Fruit fly (Drosophila melanogaster) whole organism, embryonic: ENCODE data around the gene CG7715.

Experiments
- Asciz ChIP-seq: fragments of 200-800 bp; sonication (Bioruptor generic); optimal IDR thresholded peaks from 2 replicates; lab custom pipeline; 2017; ENCODE audit warnings: missing biosample characterization, mild to moderate bottlenecking, missing genetic modification characterization, missing genetic modification reagents
- Bgb ChIP-seq: fragments of 200-800 bp; sonication (Bioruptor generic); IDR thresholded peaks from 2 replicates; pipeline ENCODE4 v1.3.6; 2022; ENCODE audit warnings: missing biosample characterization, missing genetic modification characterization; ENCODE audit not compliant: partially characterized antibody
- Blimp-1 ChIP-seq: fragments of 200-800 bp; sonication (Bioruptor generic); optimal IDR thresholded peaks from 3 replicates; lab custom pipeline; 2018; ENCODE audit warnings: missing biosample characterization, missing genetic modification characterization, mild to moderate bottlenecking, moderate library complexity, missing genetic modification reagents
- BtbVII ChIP-seq: fragments of 200-800 bp; sonication (Bioruptor generic); optimal IDR thresholded peaks from 3 replicates; lab custom pipeline; 2017; ENCODE audit warnings: missing biosample characterization, mild to moderate bottlenecking, missing genetic modification characterization
- CG10274 ChIP-seq: fragments of 200-800 bp; sonication (Bioruptor generic); optimal IDR thresholded peaks from 3 replicates; lab custom pipeline; 2017; ENCODE audit warnings: missing biosample characterization, mild to moderate bottlenecking, missing genetic modification characterization
- CG10366 ChIP-seq: fragments of 200-800 bp; sonication (Bioruptor generic); IDR thresholded peaks from 2 replicates; pipeline ENCODE4 v1.3.6; 2022; ENCODE audit warnings: missing biosample characterization, missing genetic modification characterization
- CG10959 ChIP-seq: fragments of 200-800 bp; sonication (Bioruptor generic); IDR thresholded peaks from 2 replicates; pipeline ENCODE4 v1.3.6; 2022; ENCODE audit warnings: missing biosample characterization, missing genetic modification characterization
- CG14014 ChIP-seq: fragments of 200-800 bp; sonication (Bioruptor generic); IDR thresholded peaks from 2 replicates; pipeline ENCODE4 v1.3.6; 2022; ENCODE audit warnings: missing biosample characterization, missing genetic modification characterization
- CG14441 ChIP-seq: fragments of 200-800 bp; sonication (Bioruptor generic); IDR thresholded peaks from 2 replicates; pipeline ENCODE4 v1.3.6; 2022; ENCODE audit warnings: missing biosample characterization, missing genetic modification characterization
- CG14710 ChIP-seq: fragments of 200-800 bp; sonication (Bioruptor generic); optimal IDR thresholded peaks from 3 replicates; lab custom pipeline; 2019; ENCODE audit warnings: missing biosample characterization, mild to moderate bottlenecking, missing genetic modification characterization, moderate library complexity
- CG1529 ChIP-seq: fragments of 200-800 bp; sonication (Bioruptor generic); optimal IDR thresholded peaks from 3 replicates; lab custom pipeline; 2018; ENCODE audit warnings: missing biosample characterization, missing genetic modification characterization
- CG17829 ChIP-seq: fragments of 200-800 bp; optimal IDR thresholded peaks from 2 replicates; lab custom pipeline; 2019; ENCODE audit warnings: missing biosample characterization, mild to moderate bottlenecking, missing genetic modification characterization, moderate library complexity
- CG1792 ChIP-seq: fragments of 200-800 bp; sonication (Bioruptor generic); optimal IDR thresholded peaks from 2 replicates; lab custom pipeline; 2016; ENCODE audit warnings: missing biosample characterization, missing genetic modification characterization
- CG18262 ChIP-seq: fragments of 200-800 bp; optimal IDR thresholded peaks from 3 replicates; lab custom pipeline; 2019; ENCODE audit warnings: missing biosample characterization, mild to moderate bottlenecking, missing genetic modification characterization, moderate library complexity
- CG2202 ChIP-seq: fragments of 200-800 bp; sonication (Bioruptor generic); optimal IDR thresholded peaks from 2 replicates; lab custom pipeline; 2018; ENCODE audit warnings: missing biosample characterization, mild to moderate bottlenecking, missing genetic modification characterization
- CG3407 ChIP-seq: fragments of 200-800 bp; sonication (Bioruptor generic); optimal IDR thresholded peaks from 2 replicates; lab custom pipeline; 2018; ENCODE audit warnings: missing biosample characterization, mild to moderate bottlenecking, missing genetic modification characterization
- CG34376 ChIP-seq: fragments of 200-800 bp; sonication (Bioruptor generic); optimal IDR thresholded peaks from 2 replicates; lab custom pipeline; 2018; ENCODE audit warnings: missing biosample characterization, mild to moderate bottlenecking, missing genetic modification characterization
- CG3995 ChIP-seq: fragments of 200-800 bp; sonication (Bioruptor generic); optimal IDR thresholded peaks from 3 replicates; lab custom pipeline; 2016; ENCODE audit warnings: missing biosample characterization, missing genetic modification characterization
- CG9797 ChIP-seq: fragments of 200-800 bp; sonication (Bioruptor generic); optimal IDR thresholded peaks from 3 replicates; lab custom pipeline; 2018; ENCODE audit warnings: missing biosample characterization, mild to moderate bottlenecking, missing genetic modification characterization
- Dek ChIP-seq: fragments of 200-800 bp; sonication (Bioruptor generic); optimal IDR thresholded peaks from 3 replicates; lab custom pipeline; 2019; ENCODE audit warnings: missing biosample characterization, mild to moderate bottlenecking, missing genetic modification characterization, moderate library complexity
- Dref ChIP-seq: fragments of 200-800 bp; sonication (Bioruptor generic); IDR thresholded peaks from 2 replicates; pipeline ENCODE4 v1.3.6; 2022; ENCODE audit warnings: missing biosample characterization, missing genetic modification characterization
- Elba2 ChIP-seq: fragments of 200-800 bp; sonication (Bioruptor generic); optimal IDR thresholded peaks from 3 replicates; lab custom pipeline; 2016; ENCODE audit warnings: missing biosample characterization, missing genetic modification characterization
- Fer3 ChIP-seq: fragments of 200-800 bp; sonication (Bioruptor generic); optimal IDR thresholded peaks from 2 replicates; lab custom pipeline; 2018; ENCODE audit warnings: missing biosample characterization, mild to moderate bottlenecking, missing genetic modification characterization, moderate library complexity
- Hsf ChIP-seq: fragments of 200-800 bp; sonication (Bioruptor generic); optimal IDR thresholded peaks from 3 replicates; lab custom pipeline; 2016; ENCODE audit warnings: missing biosample characterization, missing genetic modification characterization
- Neu2 ChIP-seq: fragments of 200-800 bp; sonication (Bioruptor generic); optimal IDR thresholded peaks from 3 replicates; lab custom pipeline; 2016; ENCODE audit warnings: missing biosample characterization, missing genetic modification characterization, borderline replicate concordance
- Nf-YA ChIP-seq: fragments of 200-800 bp; sonication (Bioruptor generic); IDR thresholded peaks from 2 replicates; pipeline ENCODE4 v1.3.6; 2022; ENCODE audit warnings: missing biosample characterization, missing genetic modification characterization
- Oaz ChIP-seq: fragments of 200-800 bp; sonication (Bioruptor generic); IDR thresholded peaks from 2 replicates; pipeline ENCODE4 v1.3.6; 2022; ENCODE audit warnings: missing biosample characterization, missing genetic modification characterization
- Optix ChIP-seq: fragments of 200-800 bp; sonication (Bioruptor generic); IDR thresholded peaks from 3 replicates; pipeline ENCODE4 v1.3.6; 2022; ENCODE audit warnings: missing biosample characterization, missing genetic modification characterization
- Six4 ChIP-seq: fragments of 200-800 bp; sonication (Bioruptor generic); optimal IDR thresholded peaks from 2 replicates; lab custom pipeline; 2016; ENCODE audit warnings: missing biosample characterization, missing genetic modification characterization
- Sox100B ChIP-seq: fragments of 200-800 bp; sonication (Bioruptor generic); optimal IDR thresholded peaks from 3 replicates; lab custom pipeline; 2018; ENCODE audit warnings: missing biosample characterization, mild to moderate bottlenecking, missing genetic modification characterization
- ac ChIP-seq: fragments of 200-800 bp; sonication (Bioruptor generic); optimal IDR thresholded peaks from 3 replicates; lab custom pipeline; 2017; ENCODE audit warnings: missing biosample characterization, mild to moderate bottlenecking, missing genetic modification characterization
- bbx ChIP-seq: fragments of 200-800 bp; sonication (Bioruptor generic); IDR thresholded peaks from 2 replicates; pipeline ENCODE4 v1.3.6; 2022; ENCODE audit warnings: missing biosample characterization, missing genetic modification characterization; ENCODE audit not compliant: partially characterized antibody
- caup ChIP-seq: fragments of 200-800 bp; sonication (Bioruptor generic); optimal IDR thresholded peaks from 3 replicates; lab custom pipeline; 2017; ENCODE audit warnings: missing biosample characterization, mild to moderate bottlenecking, missing genetic modification characterization, moderate library complexity; ENCODE audit not compliant: severe bottlenecking
- cg ChIP-seq: fragments of 200-800 bp; sonication (Bioruptor generic); optimal IDR thresholded peaks from 3 replicates; lab custom pipeline; 2019; ENCODE audit warnings: missing biosample characterization, mild to moderate bottlenecking, missing genetic modification characterization, moderate library complexity
- chm ChIP-seq: fragments of 200-800 bp; sonication (Bioruptor generic); IDR thresholded peaks from 2 replicates; pipeline ENCODE4 v1.3.6; 2022; ENCODE audit warnings: missing biosample characterization, missing genetic modification characterization
- ci ChIP-seq: fragments of 200-800 bp; sonication (Bioruptor generic); IDR thresholded peaks from 3 replicates; pipeline ENCODE4 v1.3.6; 2022; ENCODE audit warnings: missing biosample characterization, missing genetic modification characterization
- crol ChIP-seq: fragments of 200-800 bp; sonication (Bioruptor generic); IDR thresholded peaks from 2 replicates; pipeline ENCODE4 v1.3.6; 2022; ENCODE audit warnings: missing biosample characterization, missing genetic modification characterization
- emc ChIP-seq: fragments of 200-800 bp; sonication (Bioruptor generic); optimal IDR thresholded peaks from 2 replicates; lab custom pipeline; 2016; ENCODE audit warnings: missing biosample characterization, missing genetic modification characterization
- eve ChIP-seq, 2 experiments: fragments of >200 bp; optimal IDR thresholded peaks; 2 replicates each; lab custom pipeline; 2017; ENCODE audit warnings: missing biosample characterization in 2 of 2, missing genetic modification characterization in 2 of 2
- ham ChIP-seq: fragments of 200-800 bp; sonication (Bioruptor generic); IDR thresholded peaks from 2 replicates; pipeline ENCODE4 v1.3.6; 2022; ENCODE audit warnings: missing biosample characterization, missing genetic modification characterization
- kay ChIP-seq: fragments of 200-800 bp; sonication (Bioruptor generic); optimal IDR thresholded peaks from 2 replicates; lab custom pipeline; 2016; ENCODE audit warnings: missing biosample characterization, missing genetic modification characterization
- ken ChIP-seq: fragments of 200-800 bp; sonication (Bioruptor generic); IDR thresholded peaks from 3 replicates; pipeline ENCODE4 v1.3.6; 2022; ENCODE audit warnings: missing biosample characterization, missing genetic modification characterization
- knrl ChIP-seq: fragments of 200-800 bp; sonication (Bioruptor generic); IDR thresholded peaks from 3 replicates; pipeline ENCODE4 v1.3.6; 2022; ENCODE audit warnings: missing biosample characterization, missing genetic modification characterization; ENCODE audit not compliant: partially characterized antibody
- oc ChIP-seq: fragments of 200-800 bp; sonication (Bioruptor generic); optimal IDR thresholded peaks from 2 replicates; lab custom pipeline; 2018; ENCODE audit warnings: missing biosample characterization, mild to moderate bottlenecking, missing genetic modification characterization, moderate library complexity
- pzg ChIP-seq: fragments of 200-800 bp; sonication (Bioruptor generic); optimal IDR thresholded peaks from 3 replicates; lab custom pipeline; 2018; ENCODE audit warnings: missing biosample characterization, mild to moderate bottlenecking, missing genetic modification characterization, moderate library complexity
- repo ChIP-seq: fragments of 200-800 bp; sonication (Bioruptor generic); optimal IDR thresholded peaks from 2 replicates; lab custom pipeline; 2016; ENCODE audit warnings: missing biosample characterization, missing genetic modification characterization
- ro ChIP-seq: fragments of 200-800 bp; sonication (Bioruptor generic); IDR thresholded peaks from 2 replicates; pipeline ENCODE4 v1.3.6; 2022; ENCODE audit warnings: missing biosample characterization, missing genetic modification characterization
- seq ChIP-seq: fragments of 200-800 bp; sonication (Bioruptor generic); IDR thresholded peaks from 2 replicates; pipeline ENCODE4 v1.3.6; 2022; ENCODE audit warnings: missing biosample characterization, missing genetic modification characterization
- sr ChIP-seq: fragments of 200-800 bp; sonication (Bioruptor generic); IDR thresholded peaks from 3 replicates; pipeline ENCODE4 v1.3.6; 2022; ENCODE audit warnings: missing biosample characterization, missing genetic modification characterization
- tio ChIP-seq: fragments of 200-800 bp; sonication (Bioruptor generic); optimal IDR thresholded peaks from 2 replicates; lab custom pipeline; 2017; ENCODE audit warnings: missing biosample characterization, missing genetic modification characterization, inconsistent platforms

The CG7715 gene

dm6 chr3R:18758548-18759257, 30.4 kb upstream of the CG7715 start, which contains the start of gene Epg5 (continued):
- TF ChIP-seq Optix (GFP tag; lab: Robert Waterston, UW) (peak; percentile 61; the same call in 2 of the 3 replicates), CG14710 (tag; lab: Kevin White, UChicago) (no peak), CG17829 (tag; lab: Kevin White, UChicago) (no peak), CG9797 (GFP tag; lab: Kevin White, UChicago) (peak; percentile 22), CG2202 (tag; lab: Kevin White, UChicago) (no peak), seq (peak; percentile 25; the same call in 1 of the 2 replicates), ac (GFP tag; lab: Kevin White, UChicago) (no peak), Fer3 (tag; lab: Kevin White, UChicago) (no peak), CG18262 (tag; lab: Kevin White, UChicago) (no peak), emc (GFP tag; lab: Kevin White, UChicago) (peak; percentile 8), eve (GFP tag; optimal IDR thresholded peaks at IDR 0.05; lab: Kevin White, UChicago) (no peak), Asciz (GFP tag; lab: Kevin White, UChicago) (no peak), CG10274 (no peak), kay (GFP tag; lab: Kevin White, UChicago) (peak; percentile 49), BtbVII (GFP tag; lab: Kevin White, UChicago) (no peak), Elba2 (GFP tag; lab: Kevin White, UChicago) (no peak), CG3407 (no peak), CG14014 (peak; percentile 81), bbx (GFP tag; lab: Robert Waterston, UW) (peak; percentile 91), ken (peak; percentile 62; the same call in 1 of the 3 replicates), Nf-YA (GFP tag; lab: Robert Waterston, UW) (0 out of 2 replicates have a peak, but pooled peaks have one; percentile 20), cg (no peak), CG14441 (peak; percentile 61), CG10366 (GFP tag; lab: Robert Waterston, UW) (peak; percentile 64), CG10959 (GFP tag; lab: Robert Waterston, UW) (no peak), oc (no peak), CG1529 (GFP tag; lab: Kevin White, UChicago) (no peak), Blimp-1 (GFP tag; lab: Kevin White, UChicago) (no peak), pzg (peak; percentile 85), chm (GFP tag; lab: Robert Waterston, UW) (no peak), ham (peak; percentile 65; the same call in 1 of the 2 replicates), Hsf (peak; percentile 80), sr (GFP tag; lab: Robert Waterston, UW) (no peak), Sox100B (no peak), CG34376 (GFP tag; lab: Kevin White, UChicago) (no peak), Neu2 (GFP tag; lab: Kevin White, UChicago) (no peak), ro (GFP tag; lab: Robert Waterston, UW) (no peak), Dek (tag; lab: Kevin White, UChicago) (peak; percentile 59), CG1792 (GFP tag; lab: Kevin White, UChicago) (peak; percentile 35), tio (no peak), Oaz (GFP tag; lab: Robert Waterston, UW) (no peak), crol (GFP tag; lab: Robert Waterston, UW) (no peak), Bgb (GFP tag; lab: Robert Waterston, UW) (peak; percentile 96), Dref (GFP tag; lab: Robert Waterston, UW) (peak; percentile 78), repo (GFP tag; lab: Kevin White, UChicago) (peak; percentile 38), Six4 (GFP tag; lab: Kevin White, UChicago) (peak; percentile 70), knrl (GFP tag; lab: Robert Waterston, UW) (peak; percentile 100), CG3995 (GFP tag; lab: Kevin White, UChicago) (peak; percentile 80), caup (no peak), ci (GFP tag; lab: Robert Waterston, UW) (peak; percentile 46; the same call in 1 of the 3 replicates)
